Fruit fly (Drosophila melanogaster) whole organism, prepupa: ENCODE data around the gene CG14852.
A peak's percentile ranks its signal among the peaks of the same experiment; 100 is the strongest.

Experiments used
- CG10631 ChIP-seq: fragments of 200-800 bp; sonication (Bioruptor generic); optimal IDR thresholded peaks from 2 replicates; lab custom pipeline; 2016; ENCODE audit warnings: missing biosample characterization, missing genetic modification characterization
- CG11294 ChIP-seq: fragments of 200-800 bp; sonication (Bioruptor generic); IDR thresholded peaks from 2 replicates; pipeline ENCODE4 v1.3.6; 2022; ENCODE audit warnings: missing biosample characterization, missing genetic modification characterization
- CG11762 ChIP-seq: fragments of 200-800 bp; sonication (Bioruptor generic); optimal IDR thresholded peaks from 3 replicates; lab custom pipeline; 2016; ENCODE audit warnings: missing biosample characterization, missing genetic modification characterization; ENCODE audit not compliant: insufficient read depth
- CG11902 ChIP-seq: fragments of 200-800 bp; sonication (Bioruptor generic); optimal IDR thresholded peaks from 3 replicates; lab custom pipeline; 2016; ENCODE audit warnings: missing biosample characterization, missing genetic modification characterization
- CG15336 ChIP-seq: fragments of 200-800 bp; sonication (Bioruptor generic); IDR thresholded peaks from 2 replicates; pipeline ENCODE4 v1.3.6; 2022; ENCODE audit warnings: missing biosample characterization, missing genetic modification characterization
- CG1621 ChIP-seq: fragments of 200-800 bp; sonication (Bioruptor generic); optimal IDR thresholded peaks from 3 replicates; lab custom pipeline; 2018; ENCODE audit warnings: missing biosample characterization, mild to moderate bottlenecking, missing genetic modification characterization
- CG16779 ChIP-seq: fragments of 200-800 bp; sonication (Bioruptor generic); optimal IDR thresholded peaks from 3 replicates; lab custom pipeline; 2017; ENCODE audit warnings: missing biosample characterization, mild to moderate bottlenecking, missing genetic modification characterization
- CG31627 ChIP-seq: fragments of 200-800 bp; sonication (Bioruptor generic); optimal IDR thresholded peaks from 3 replicates; lab custom pipeline; 2016; ENCODE audit warnings: missing biosample characterization, missing genetic modification characterization
- CG32006 ChIP-seq: fragments of 200-800 bp; sonication (Bioruptor generic); optimal IDR thresholded peaks from 3 replicates; lab custom pipeline; 2017; ENCODE audit warnings: missing biosample characterization, mild to moderate bottlenecking, missing genetic modification characterization
- CG34406 ChIP-seq: fragments of 200-800 bp; sonication (Bioruptor generic); optimal IDR thresholded peaks from 3 replicates; lab custom pipeline; 2016; ENCODE audit warnings: missing biosample characterization, missing genetic modification characterization
- CG4318 ChIP-seq: fragments of 200-800 bp; sonication (Bioruptor generic); optimal IDR thresholded peaks from 3 replicates; lab custom pipeline; 2017; ENCODE audit warnings: missing biosample characterization, mild to moderate bottlenecking, missing genetic modification characterization
- CG6163 ChIP-seq: fragments of 200-800 bp; sonication (Bioruptor generic); IDR thresholded peaks from 3 replicates; pipeline ENCODE4 v1.3.6; 2022; ENCODE audit warnings: missing biosample characterization, missing genetic modification characterization
- CG6792 ChIP-seq: fragments of 200-800 bp; sonication (Bioruptor generic); optimal IDR thresholded peaks from 3 replicates; lab custom pipeline; 2016; ENCODE audit warnings: missing biosample characterization, missing genetic modification characterization
- CG6854 ChIP-seq: fragments of 200-800 bp; sonication (Bioruptor generic); optimal IDR thresholded peaks from 2 replicates; lab custom pipeline; 2017; ENCODE audit warnings: missing biosample characterization, mild to moderate bottlenecking, missing genetic modification characterization
- CG7368 ChIP-seq: fragments of 200-800 bp; sonication (Bioruptor generic); optimal IDR thresholded peaks from 3 replicates; lab custom pipeline; 2016; ENCODE audit warnings: missing biosample characterization, missing genetic modification characterization
- CG8119 ChIP-seq: fragments of 200-800 bp; sonication (Bioruptor generic); IDR thresholded peaks from 3 replicates; pipeline ENCODE4 v1.3.6; 2022; ENCODE audit warnings: missing biosample characterization, missing genetic modification characterization
- CG9139 ChIP-seq: fragments of 200-800 bp; sonication (Bioruptor generic); optimal IDR thresholded peaks from 3 replicates; lab custom pipeline; 2017; ENCODE audit warnings: missing biosample characterization, mild to moderate bottlenecking, missing genetic modification characterization
- Eip75B ChIP-seq: fragments of 200-800 bp; sonication (Bioruptor generic); optimal IDR thresholded peaks from 3 replicates; lab custom pipeline; 2016; ENCODE audit warnings: missing biosample characterization, missing genetic modification characterization
- Eip78C ChIP-seq: fragments of 200-800 bp; sonication (Bioruptor generic); peaks from one replicate; lab custom pipeline; 2016; ENCODE audit warnings: missing biosample characterization, missing genetic modification characterization
- Hr39 ChIP-seq: fragments of 200-800 bp; sonication (Bioruptor generic); optimal IDR thresholded peaks from 2 replicates; lab custom pipeline; 2016; ENCODE audit warnings: missing biosample characterization, missing genetic modification characterization
- Hr4 ChIP-seq: fragments of 200-800 bp; sonication (Bioruptor generic); optimal IDR thresholded peaks from 3 replicates; lab custom pipeline; 2016; ENCODE audit warnings: missing biosample characterization, missing genetic modification characterization
- Lpt ChIP-seq: fragments of 200-800 bp; sonication (Bioruptor generic); optimal IDR thresholded peaks from 3 replicates; lab custom pipeline; 2016; ENCODE audit warnings: missing biosample characterization, missing genetic modification characterization
- Smox ChIP-seq: fragments of 200-800 bp; sonication (Bioruptor generic); optimal IDR thresholded peaks from 3 replicates; lab custom pipeline; 2016; ENCODE audit warnings: missing biosample characterization, missing genetic modification characterization
- Sox102F ChIP-seq: fragments of 200-800 bp; sonication (Bioruptor generic); optimal IDR thresholded peaks from 2 replicates; lab custom pipeline; 2016; ENCODE audit warnings: missing biosample characterization, mild to moderate bottlenecking, missing genetic modification characterization
- Sox14 ChIP-seq: fragments of 200-800 bp; sonication (Bioruptor generic); optimal IDR thresholded peaks from 3 replicates; lab custom pipeline; 2016; ENCODE audit warnings: missing biosample characterization, missing genetic modification characterization
- Sox15 ChIP-seq: fragments of 200-800 bp; sonication (Bioruptor generic); optimal IDR thresholded peaks from 3 replicates; lab custom pipeline; 2016; ENCODE audit warnings: missing biosample characterization, missing genetic modification characterization
- dsx ChIP-seq: fragments of 200-800 bp; optimal IDR thresholded peaks from 3 replicates; lab custom pipeline; 2019; ENCODE audit warnings: missing biosample characterization, mild to moderate bottlenecking, missing genetic modification characterization, moderate library complexity; ENCODE audit not compliant: poor library complexity, severe bottlenecking
- eg ChIP-seq: fragments of 200-800 bp; sonication (Bioruptor generic); IDR thresholded peaks from 3 replicates; pipeline ENCODE4 v1.3.6; 2022; ENCODE audit warnings: missing biosample characterization, missing genetic modification characterization
- fd85E ChIP-seq: fragments of 200-800 bp; sonication (Bioruptor generic); optimal IDR thresholded peaks from 3 replicates; lab custom pipeline; 2016; ENCODE audit warnings: missing biosample characterization, missing genetic modification characterization
- lz ChIP-seq: fragments of 200-800 bp; sonication (Bioruptor generic); optimal IDR thresholded peaks from 3 replicates; lab custom pipeline; 2016; ENCODE audit warnings: missing biosample characterization, missing genetic modification characterization
- net ChIP-seq: fragments of 200-800 bp; sonication (Bioruptor generic); optimal IDR thresholded peaks from 3 replicates; lab custom pipeline; 2016; ENCODE audit warnings: missing biosample characterization, missing genetic modification characterization
- topi ChIP-seq: fragments of 200-800 bp; sonication (Bioruptor generic); optimal IDR thresholded peaks from 3 replicates; lab custom pipeline; 2016; ENCODE audit warnings: missing biosample characterization, missing genetic modification characterization
- vri ChIP-seq: fragments of 200-800 bp; sonication (Bioruptor generic); optimal IDR thresholded peaks from 3 replicates; lab custom pipeline; 2016; ENCODE audit warnings: missing biosample characterization, mild to moderate bottlenecking, missing genetic modification characterization

The CG14852 gene

DNA sequence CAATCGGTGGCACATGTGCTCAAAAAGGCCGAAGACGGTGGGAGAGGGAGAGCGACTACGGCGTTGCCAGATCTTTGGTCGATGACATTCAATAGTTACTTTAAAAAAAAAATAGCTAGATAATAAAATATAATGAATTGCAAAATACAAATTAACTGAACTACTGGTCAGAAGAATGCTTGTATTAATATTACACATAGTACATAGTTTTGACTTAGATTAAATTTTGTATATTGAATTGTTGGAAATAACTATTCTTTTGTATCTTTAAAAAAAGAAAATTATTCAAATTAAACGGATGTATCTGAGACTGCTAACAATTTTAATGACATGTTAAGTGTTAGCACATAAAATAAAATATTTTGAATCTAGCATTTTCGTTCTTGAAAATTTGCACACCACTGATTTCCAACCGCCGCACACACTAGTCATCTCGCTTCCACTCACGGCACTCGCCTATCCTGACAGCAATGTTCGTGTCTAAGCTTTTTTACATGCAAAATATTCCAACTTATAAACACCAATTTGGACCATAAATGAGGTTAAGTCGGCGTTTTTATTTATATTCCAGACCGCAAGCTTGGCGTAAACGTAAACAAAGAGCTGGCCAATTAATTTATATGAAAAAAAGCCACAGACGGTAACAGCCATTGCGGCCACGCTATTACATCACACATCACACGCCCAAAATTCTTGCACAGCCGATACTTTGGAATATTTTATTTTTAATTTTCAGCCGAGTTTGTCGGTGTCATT lies 9.4 kb downstream of the CG14852 start (continued):
- peak; percentile 10 for TF ChIP-seq CG16779 (tag; lab: Kevin White, UChicago)
- peak; percentile 46 for TF ChIP-seq CG7368 (GFP tag; lab: Kevin White, UChicago)
- peak; percentile 67 for TF ChIP-seq CG8119 (GFP tag; lab: Robert Waterston, UW)
- TF ChIP-seq Eip75B (GFP tag; lab: Kevin White, UChicago), result peak; percentile 67
- TF ChIP-seq fd85E (GFP tag; lab: Kevin White, UChicago), result no peak
- TF ChIP-seq dsx (GFP tag; lab: Kevin White, UChicago), result peak; percentile 33
- TF ChIP-seq CG34406 (GFP tag; lab: Kevin White, UChicago), result peak; percentile 67
- peak; percentile 82 for TF ChIP-seq CG10631 (GFP tag; lab: Kevin White, UChicago)
- peak; percentile 58 for TF ChIP-seq Sox15 (GFP tag; lab: Kevin White, UChicago)
- TF ChIP-seq CG6854 (GFP tag; lab: Kevin White, UChicago), result no peak
- TF ChIP-seq Hr4, result peak; percentile 67
- peak; percentile 76 for TF ChIP-seq Smox
- TF ChIP-seq CG31627 (GFP tag; lab: Kevin White, UChicago), result peak; percentile 68
- peak; percentile 56 for TF ChIP-seq CG11902 (GFP tag; lab: Kevin White, UChicago)
- TF ChIP-seq net (GFP tag; lab: Kevin White, UChicago), result peak; percentile 42
- TF ChIP-seq CG6163 (GFP tag; lab: Robert Waterston, UW), result peak; percentile 43; the same call in 1 of the 3 replicates
- peak; percentile 78 for TF ChIP-seq lz (GFP tag; lab: Kevin White, UChicago)
- peak; percentile 75 for TF ChIP-seq Lpt (GFP tag; lab: Kevin White, UChicago)
- peak; percentile 65 for TF ChIP-seq CG4318 (GFP tag; lab: Kevin White, UChicago)
- peak; percentile 48; the same call in 1 of the 3 replicates for TF ChIP-seq eg (GFP tag; lab: Robert Waterston, UW)

DNA sequence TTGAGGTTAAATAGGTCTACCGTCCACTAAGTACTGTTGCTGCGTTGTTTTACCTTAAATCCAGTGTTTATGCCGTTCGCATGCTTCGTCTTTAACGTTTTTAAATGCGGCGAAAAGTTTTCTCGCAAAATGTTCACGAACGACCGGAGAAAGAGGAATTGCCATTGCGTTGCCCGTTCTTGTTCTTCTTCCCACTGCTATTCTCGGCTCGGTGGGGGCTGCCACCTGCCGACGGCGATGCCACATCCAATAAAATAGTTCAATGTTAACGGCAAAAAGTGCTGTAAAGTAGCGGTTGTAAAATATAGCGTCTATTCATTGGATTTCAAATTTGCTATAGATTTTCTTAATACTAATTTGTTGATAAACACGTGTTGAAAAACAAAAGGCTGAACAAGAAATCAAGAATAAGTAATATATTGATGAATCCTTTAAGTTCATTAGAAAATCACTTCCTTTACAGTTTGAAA lies 10.0 kb downstream of the CG14852 start, which contains the start of gene CG7987:
Gene CG7987, minus strand, starts transcription at position 170 of the 470 bp plus-strand sequence.
- TF ChIP-seq Sox14 (GFP tag; lab: Kevin White, UChicago) (peak; percentile 27), vri (GFP tag; lab: Kevin White, UChicago) (peak; percentile 42), Eip78C (GFP tag; lab: Kevin White, UChicago) (peak; percentile 36), CG31627 (GFP tag; lab: Kevin White, UChicago) (peak; percentile 22), topi (GFP tag; lab: Kevin White, UChicago) (no peak), Hr39 (peak; percentile 0), net (GFP tag; lab: Kevin White, UChicago) (no peak)

DNA sequence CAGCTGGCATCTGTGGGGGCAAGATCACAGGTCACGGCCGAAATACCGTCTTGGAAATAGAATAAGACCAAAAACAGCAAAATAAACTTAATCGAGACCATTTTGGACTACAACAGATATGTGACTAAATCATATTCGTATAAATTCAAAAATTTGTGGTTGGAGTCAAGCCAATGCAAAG lies 10.7 kb downstream of the CG14852 start, which contains the start of gene CG44094:
Gene CG44094, minus strand, starts transcription at position 101 of the 181 bp plus-strand sequence.
- TF ChIP-seq CG11294 (GFP tag; lab: Robert Waterston, UW), result no peak
- no peak for TF ChIP-seq CG15336 (GFP tag; lab: Robert Waterston, UW)
- no peak for TF ChIP-seq CG32006 (GFP tag; lab: Kevin White, UChicago)
- no peak for TF ChIP-seq CG6163 (GFP tag; lab: Robert Waterston, UW)
- no peak for TF ChIP-seq Smox
- TF ChIP-seq vri (GFP tag; lab: Kevin White, UChicago), result no peak
- TF ChIP-seq fd85E (GFP tag; lab: Kevin White, UChicago), result no peak
- no peak for TF ChIP-seq CG6792 (GFP tag; lab: Kevin White, UChicago)
- no peak for TF ChIP-seq Sox102F (GFP tag; lab: Kevin White, UChicago)
- TF ChIP-seq dsx (GFP tag; lab: Kevin White, UChicago), result no peak
- TF ChIP-seq CG6854 (GFP tag; lab: Kevin White, UChicago), result no peak
- TF ChIP-seq CG31627 (GFP tag; lab: Kevin White, UChicago), result no peak
- no peak for TF ChIP-seq topi (GFP tag; lab: Kevin White, UChicago)
- no peak for TF ChIP-seq CG11762 (GFP tag; lab: Kevin White, UChicago)
- no peak for TF ChIP-seq CG1621 (tag; lab: Kevin White, UChicago)
- no peak for TF ChIP-seq CG9139 (GFP tag; lab: Kevin White, UChicago)
- TF ChIP-seq CG7368 (GFP tag; lab: Kevin White, UChicago), result no peak
